Worm (Caenorhabditis elegans) whole organism, late embryonic: ENCODE data around the gene ser-4.

Experiments used
- ahr-1 ChIP-seq: sonication (generic microtip); optimal IDR thresholded peaks from 2 replicates; lab custom pipeline; 2016; ENCODE audit warnings: missing genetic modification characterization, missing compliant biosample characterization
- ama-1 ChIP-seq: fragments of 150-350 bp; optimal IDR thresholded peaks from 2 replicates; lab custom pipeline; 2014
- ceh-30 ChIP-seq: fragments of 150-350 bp; optimal IDR thresholded peaks from 2 replicates; lab custom pipeline; 2014; ENCODE audit warnings: missing biosample characterization, missing genetic modification characterization
- ets-4 ChIP-seq: sonication (generic microtip); optimal IDR thresholded peaks from 2 replicates; lab custom pipeline; 2016; ENCODE audit warnings: missing genetic modification characterization, missing compliant biosample characterization
- eyg-1 ChIP-seq: sonication (generic microtip); optimal IDR thresholded peaks from 2 replicates; lab custom pipeline; 2016; ENCODE audit warnings: missing genotype, missing genetic modification characterization, missing compliant biosample characterization
- fkh-10 ChIP-seq: fragments of 150-350 bp; optimal IDR thresholded peaks from 2 replicates; lab custom pipeline; 2014; ENCODE audit warnings: missing biosample characterization, missing genetic modification reagents, missing genetic modification characterization
- hlh-13 ChIP-seq: fragments of 200-800 bp; sonication (Bioruptor generic); optimal IDR thresholded peaks from 2 replicates; lab custom pipeline; 2018; ENCODE audit warnings: mild to moderate bottlenecking, missing genetic modification characterization, missing compliant biosample characterization
- hlh-6 ChIP-seq: sonication (generic microtip); optimal IDR thresholded peaks from 2 replicates; lab custom pipeline; 2016; ENCODE audit warnings: missing genotype, missing genetic modification characterization, missing compliant biosample characterization
- lin-11 ChIP-seq: fragments of 200-800 bp; sonication (Bioruptor generic); optimal IDR thresholded peaks from 2 replicates; lab custom pipeline; 2018; ENCODE audit warnings: mild to moderate bottlenecking, missing genetic modification characterization, missing compliant biosample characterization
- nfya-1 ChIP-seq: sonication (generic microtip); optimal IDR thresholded peaks from 2 replicates; lab custom pipeline; 2017; ENCODE audit warnings: missing genetic modification characterization, mild to moderate bottlenecking, missing compliant biosample characterization, antibody characterized with exemption, moderate library complexity
- odd-2 ChIP-seq: sonication (generic microtip); optimal IDR thresholded peaks from 2 replicates; lab custom pipeline; 2017; ENCODE audit warnings: antibody characterized with exemption, mild to moderate bottlenecking, missing genetic modification characterization, missing compliant biosample characterization
- pqm-1 ChIP-seq: sonication (generic microtip); optimal IDR thresholded peaks from 2 replicates; lab custom pipeline; 2016; ENCODE audit warnings: missing genetic modification characterization, missing compliant biosample characterization
- sox-2 ChIP-seq: fragments of 200-800 bp; sonication (Bioruptor generic); IDR thresholded peaks from 2 replicates; pipeline ENCODE4 v1.3.6; 2022; ENCODE audit warnings: missing genetic modification reagents, missing genetic modification characterization, missing compliant biosample characterization

- no peak for TF ChIP-seq nfya-1 (tag; lab: Kevin White, UChicago)
- TF ChIP-seq odd-2 (tag; lab: Kevin White, UChicago), result no peak
- no peak for TF ChIP-seq pqm-1
- TF ChIP-seq lin-11 (tag; lab: Kevin White, UChicago), result no peak
- no peak for TF ChIP-seq ama-1 (lab: Kevin White, UChicago)
- no peak for TF ChIP-seq hlh-6 (tag; lab: Kevin White, UChicago)
- no peak for TF ChIP-seq sox-2 (GFP tag; lab: Robert Waterston, UW)
- TF ChIP-seq ets-4, result no peak
- no peak for TF ChIP-seq hlh-13
- no peak for TF ChIP-seq fkh-10 (GFP tag; lab: Kevin White, UChicago)
- TF ChIP-seq ceh-30 (tag; lab: Kevin White, UChicago), result no peak
- TF ChIP-seq ahr-1 (tag; lab: Kevin White, UChicago), result no peak
- TF ChIP-seq eyg-1 (tag; lab: Kevin White, UChicago), result no peak
Observed at ce11 chrIII:1705331-1705730, 27.6 kb downstream of the ser-4 start.
